Worm (Caenorhabditis elegans) whole organism, late embryonic: ENCODE measurements around the gene let-716.
A peak's percentile ranks its signal among the peaks of the same experiment; 100 is the strongest.

Source experiments
- F13H6.1 ChIP-seq: sonication (generic microtip); optimal IDR thresholded peaks from 2 replicates; lab custom pipeline; 2016; ENCODE audit warnings: missing genetic modification characterization, missing compliant biosample characterization
- K09A11.1 ChIP-seq: sonication (generic microtip); optimal IDR thresholded peaks from 2 replicates; lab custom pipeline; 2017; ENCODE audit warnings: antibody characterized with exemption, mild to moderate bottlenecking, missing genetic modification characterization, missing compliant biosample characterization; ENCODE audit not compliant: insufficient read depth
- ahr-1 ChIP-seq: sonication (generic microtip); optimal IDR thresholded peaks from 2 replicates; lab custom pipeline; 2016; ENCODE audit warnings: missing genetic modification characterization, missing compliant biosample characterization
- ama-1 ChIP-seq: fragments of 150-350 bp; optimal IDR thresholded peaks from 2 replicates; lab custom pipeline; 2014
- ceh-14 ChIP-seq: sonication (generic microtip); optimal IDR thresholded peaks from 2 replicates; lab custom pipeline; 2016; ENCODE audit warnings: missing genotype, missing genetic modification characterization, missing compliant biosample characterization
- ceh-18 ChIP-seq: sonication (generic microtip); optimal IDR thresholded peaks from 2 replicates; lab custom pipeline; 2016; ENCODE audit warnings: missing genetic modification characterization, missing compliant biosample characterization
- ceh-2 ChIP-seq: sonication (generic microtip); optimal IDR thresholded peaks from 2 replicates; lab custom pipeline; 2016; ENCODE audit warnings: missing genotype, missing genetic modification characterization, missing compliant biosample characterization
- ceh-22 ChIP-seq: sonication (generic microtip); optimal IDR thresholded peaks from 2 replicates; lab custom pipeline; 2017; ENCODE audit warnings: missing biosample characterization, missing genetic modification characterization
- ceh-24 ChIP-seq: sonication (generic microtip); optimal IDR thresholded peaks from 2 replicates; lab custom pipeline; 2016; ENCODE audit warnings: mild to moderate bottlenecking, missing genetic modification characterization, missing compliant biosample characterization
- ceh-30 ChIP-seq: fragments of 150-350 bp; optimal IDR thresholded peaks from 2 replicates; lab custom pipeline; 2014; ENCODE audit warnings: missing biosample characterization, missing genetic modification characterization
- ceh-34 ChIP-seq: sonication (generic microtip); optimal IDR thresholded peaks from 2 replicates; lab custom pipeline; 2016; ENCODE audit warnings: mild to moderate bottlenecking, missing genetic modification characterization, missing compliant biosample characterization
- ceh-45 ChIP-seq: fragments of 200-800 bp; sonication (Bioruptor generic); IDR thresholded peaks from 2 replicates; pipeline ENCODE4 v1.3.6; 2022; ENCODE audit warnings: missing genetic modification reagents, missing genetic modification characterization, missing compliant biosample characterization
- ceh-6 ChIP-seq: fragments of 200-800 bp; sonication (Bioruptor generic); optimal IDR thresholded peaks from 2 replicates; lab custom pipeline; 2018; ENCODE audit warnings: mild to moderate bottlenecking, missing genetic modification characterization, missing compliant biosample characterization
- dmd-4 ChIP-seq: sonication (generic microtip); optimal IDR thresholded peaks from 2 replicates; lab custom pipeline; 2016; ENCODE audit warnings: borderline replicate concordance, missing genetic modification characterization, missing compliant biosample characterization
- dve-1 ChIP-seq: sonication (generic microtip); optimal IDR thresholded peaks from 2 replicates; lab custom pipeline; 2017; ENCODE audit warnings: antibody characterized with exemption, mild to moderate bottlenecking, missing genetic modification characterization, missing compliant biosample characterization
- elt-2 ChIP-seq: sonication (generic microtip); optimal IDR thresholded peaks from 2 replicates; lab custom pipeline; 2016; ENCODE audit warnings: missing genetic modification reagents, missing genetic modification characterization, missing compliant biosample characterization
- ets-4 ChIP-seq: sonication (generic microtip); optimal IDR thresholded peaks from 2 replicates; lab custom pipeline; 2016; ENCODE audit warnings: missing genetic modification characterization, missing compliant biosample characterization
- fkh-10 ChIP-seq: fragments of 150-350 bp; optimal IDR thresholded peaks from 2 replicates; lab custom pipeline; 2014; ENCODE audit warnings: missing biosample characterization, missing genetic modification reagents, missing genetic modification characterization
- fkh-6 ChIP-seq: sonication (generic microtip); optimal IDR thresholded peaks from 2 replicates; lab custom pipeline; 2016; ENCODE audit warnings: missing genetic modification characterization, missing compliant biosample characterization
- hlh-15 ChIP-seq: sonication (generic microtip); optimal IDR thresholded peaks from 2 replicates; lab custom pipeline; 2016; ENCODE audit warnings: missing genetic modification characterization, missing compliant biosample characterization
- lim-6 ChIP-seq: sonication (generic microtip); optimal IDR thresholded peaks from 2 replicates; lab custom pipeline; 2016; ENCODE audit warnings: missing genetic modification characterization, missing compliant biosample characterization
- lin-11 ChIP-seq: fragments of 200-800 bp; sonication (Bioruptor generic); optimal IDR thresholded peaks from 2 replicates; lab custom pipeline; 2018; ENCODE audit warnings: mild to moderate bottlenecking, missing genetic modification characterization, missing compliant biosample characterization
- nfya-1 ChIP-seq: sonication (generic microtip); optimal IDR thresholded peaks from 2 replicates; lab custom pipeline; 2017; ENCODE audit warnings: missing genetic modification characterization, mild to moderate bottlenecking, missing compliant biosample characterization, antibody characterized with exemption, moderate library complexity
- pat-9 ChIP-seq: fragments of 200-800 bp; sonication (Bioruptor generic); optimal IDR thresholded peaks from 2 replicates; lab custom pipeline; 2018; ENCODE audit warnings: mild to moderate bottlenecking, missing genetic modification characterization, moderate library complexity, missing compliant biosample characterization
- pax-1 ChIP-seq: fragments of 150-350 bp; optimal IDR thresholded peaks from 2 replicates; lab custom pipeline; 2014; ENCODE audit warnings: missing biosample characterization, missing genetic modification characterization
- pha-4 ChIP-seq: fragments of 150-350 bp; optimal IDR thresholded peaks from 2 replicates; lab custom pipeline; 2018; ENCODE audit warnings: missing biosample characterization, missing genetic modification reagents, missing genetic modification characterization
- pqm-1 ChIP-seq: sonication (generic microtip); optimal IDR thresholded peaks from 2 replicates; lab custom pipeline; 2016; ENCODE audit warnings: missing genetic modification characterization, missing compliant biosample characterization
- ref-2 ChIP-seq: sonication (generic microtip); optimal IDR thresholded peaks from 2 replicates; lab custom pipeline; 2016; ENCODE audit warnings: missing genetic modification characterization, missing compliant biosample characterization
- rnt-1 ChIP-seq: sonication (generic microtip); optimal IDR thresholded peaks from 2 replicates; lab custom pipeline; 2016; ENCODE audit warnings: missing genetic modification characterization, missing compliant biosample characterization
- sdc-2 ChIP-seq: sonication (generic microtip); optimal IDR thresholded peaks from 2 replicates; lab custom pipeline; 2016; ENCODE audit warnings: missing genotype, missing genetic modification characterization, missing compliant biosample characterization
- tbx-2 ChIP-seq: sonication (generic microtip); optimal IDR thresholded peaks from 2 replicates; lab custom pipeline; 2016; ENCODE audit warnings: missing genetic modification characterization, missing compliant biosample characterization
- tbx-7 ChIP-seq: sonication (generic microtip); optimal IDR thresholded peaks from 2 replicates; lab custom pipeline; 2016; ENCODE audit warnings: missing genotype, missing genetic modification characterization, missing compliant biosample characterization
- ttx-3 ChIP-seq: sonication (generic microtip); optimal IDR thresholded peaks from 2 replicates; lab custom pipeline; 2016; ENCODE audit warnings: missing genetic modification reagents, missing genetic modification characterization, missing compliant biosample characterization
- unc-55 ChIP-seq: sonication (generic microtip); optimal IDR thresholded peaks from 2 replicates; lab custom pipeline; 2017; ENCODE audit warnings: missing biosample characterization, missing genetic modification reagents, missing genetic modification characterization
- unc-86 ChIP-seq: sonication (generic microtip); optimal IDR thresholded peaks from 2 replicates; lab custom pipeline; 2016; ENCODE audit warnings: missing genetic modification characterization, missing compliant biosample characterization

The let-716 gene

DNA sequence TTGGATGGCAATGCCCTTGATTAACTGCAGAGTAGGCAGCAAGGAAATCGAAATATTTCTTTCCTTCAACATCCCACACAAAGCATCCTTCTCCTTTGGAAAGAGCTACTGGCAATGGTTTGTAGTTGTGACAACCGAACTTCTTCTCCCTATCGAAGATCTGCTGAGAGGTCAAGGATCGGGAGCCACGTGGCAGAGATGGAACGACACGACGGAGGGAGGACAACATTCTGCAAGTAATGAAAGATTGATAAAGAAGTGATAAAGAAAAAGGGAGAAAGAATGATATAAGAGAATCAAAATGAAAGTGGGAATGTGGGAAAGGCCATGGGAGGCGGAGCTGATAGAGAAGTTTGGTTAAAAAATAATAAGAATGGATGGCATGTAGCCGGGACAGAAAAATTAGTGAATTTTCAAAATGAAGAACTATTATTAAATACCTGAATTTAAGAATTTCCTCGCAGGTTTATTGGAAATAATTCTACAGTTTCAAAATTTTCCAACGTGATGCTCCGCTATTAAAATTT lies 12.4 kb downstream of the let-716 start, which contains the start of gene oatr-1:
oatr-1 (minus strand) TSS at position 477 of the 527 bp plus-strand sequence.
- TF ChIP-seq ceh-24 (tag; lab: Kevin White, UChicago): no peak
- TF ChIP-seq, all 69 proteins: peak for 0

DNA sequence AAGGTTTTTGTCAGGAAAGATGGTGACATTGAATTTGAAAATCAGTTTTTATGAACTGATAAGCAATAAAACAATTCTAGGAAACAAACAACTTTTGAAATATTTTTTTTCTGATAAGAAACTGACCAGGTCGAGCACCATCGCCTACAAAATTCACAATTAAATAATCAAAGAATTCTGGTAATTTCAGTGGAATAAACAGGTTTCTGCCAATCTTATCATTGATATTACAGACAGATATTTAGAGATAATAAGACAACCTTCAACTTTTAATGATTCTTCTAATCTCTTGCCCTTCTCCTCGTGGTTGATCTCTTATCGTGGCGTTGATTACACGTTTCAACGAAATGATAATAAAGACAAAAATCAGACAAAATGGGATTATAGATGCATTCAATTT lies 13.0 kb downstream of the let-716 start:
- TF ChIP-seq elt-2 (tag; lab: Kevin White, UChicago) (peak; percentile 91), lim-6 (tag; lab: Kevin White, UChicago) (no peak)

DNA sequence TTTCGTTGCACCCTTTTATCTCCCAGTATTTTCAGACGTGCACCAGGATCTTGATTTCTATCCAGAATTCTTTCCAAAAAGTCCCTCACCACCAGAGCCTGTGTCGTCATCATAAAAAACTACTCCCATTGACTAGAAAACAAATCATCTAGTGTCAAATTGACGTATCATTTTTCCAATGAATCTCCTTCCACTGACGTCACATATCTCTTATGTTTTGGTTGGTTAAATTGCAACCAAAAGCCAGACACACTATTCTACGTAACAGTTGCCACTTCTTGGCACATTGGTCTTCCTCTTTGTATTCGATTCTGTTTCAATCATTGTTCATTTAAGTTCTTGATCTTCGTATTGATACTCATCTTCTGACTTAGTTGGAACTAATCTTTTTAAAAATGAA lies 14.8 kb downstream of the let-716 start:
- TF ChIP-seq ref-2 (tag; lab: Kevin White, UChicago) (no peak), ttx-3 (tag; lab: Kevin White, UChicago) (no peak), fkh-10 (GFP tag; lab: Kevin White, UChicago) (no peak), K09A11.1 (tag; lab: Kevin White, UChicago) (no peak), ceh-22 (tag; lab: Kevin White, UChicago) (no peak), tbx-7 (tag; lab: Kevin White, UChicago) (no peak), dmd-4 (tag; lab: Kevin White, UChicago) (no peak), pax-1 (tag; lab: Kevin White, UChicago) (no peak), ama-1 (lab: Kevin White, UChicago) (no peak), lin-11 (tag; lab: Kevin White, UChicago) (no peak), ceh-45 (GFP tag; lab: Robert Waterston, UW) (no peak), lim-6 (tag; lab: Kevin White, UChicago) (no peak), F13H6.1 (tag; lab: Kevin White, UChicago) (no peak), ceh-6 (GFP tag; lab: Kevin White, UChicago) (no peak)
- TF ChIP-seq, all 69 proteins: peak for 0

DNA sequence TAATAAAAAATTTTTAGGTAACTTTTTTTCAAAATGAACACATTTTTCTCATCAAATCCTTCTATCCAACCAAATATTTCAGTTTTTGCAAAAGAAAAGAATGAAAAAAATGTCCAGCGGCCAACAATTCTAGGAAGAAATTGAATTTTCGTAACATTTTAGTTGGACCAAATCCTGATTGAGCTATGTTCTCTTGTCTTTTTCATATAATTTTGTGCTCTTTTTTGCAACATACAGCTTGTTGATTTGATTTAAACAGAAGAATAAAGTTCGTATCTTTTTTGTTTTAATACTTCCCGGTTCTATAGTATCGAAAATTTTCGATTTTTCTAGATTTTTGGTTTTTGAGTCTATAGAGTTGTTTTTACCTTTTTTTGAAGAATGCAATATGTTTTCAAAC lies 16.1 kb downstream of the let-716 start:
- TF ChIP-seq pat-9 (tag; lab: Kevin White, UChicago) (no peak), pha-4 (no peak), ceh-30 (tag; lab: Kevin White, UChicago) (no peak), elt-2 (tag; lab: Kevin White, UChicago) (no peak), ceh-14 (tag; lab: Kevin White, UChicago) (no peak), lin-11 (tag; lab: Kevin White, UChicago) (no peak)

DNA sequence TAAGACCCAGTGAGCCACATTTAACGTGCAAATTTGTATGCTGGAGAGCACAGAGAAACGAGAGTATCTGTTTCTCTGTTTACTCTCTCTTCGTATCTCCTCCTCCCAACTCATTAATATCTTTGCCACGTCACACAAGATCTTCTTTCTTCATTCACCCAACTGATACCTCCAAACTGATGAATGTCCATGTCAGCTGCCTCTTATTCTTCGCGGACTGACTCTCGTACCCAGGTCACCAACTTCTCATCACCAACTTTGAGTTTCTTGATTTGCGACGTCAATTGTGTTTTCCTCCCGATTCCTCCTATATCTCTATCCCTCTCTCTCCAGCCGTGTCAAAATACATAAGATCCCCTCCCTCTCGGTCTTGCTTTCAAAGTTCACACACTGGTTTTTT lies 19.0 kb downstream of the let-716 start:
- peak; percentile 76 for TF ChIP-seq ceh-18
- TF ChIP-seq ceh-2 (tag; lab: Kevin White, UChicago): no peak
- TF ChIP-seq pax-1 (tag; lab: Kevin White, UChicago): no peak
- no peak for TF ChIP-seq lin-11 (tag; lab: Kevin White, UChicago)
- no peak for TF ChIP-seq ets-4 (tag; lab: Kevin White, UChicago)
- TF ChIP-seq ceh-22 (tag; lab: Kevin White, UChicago): no peak
- TF ChIP-seq dve-1 (tag; lab: Kevin White, UChicago): no peak
- TF ChIP-seq hlh-15 (tag; lab: Kevin White, UChicago): no peak
- no peak for TF ChIP-seq fkh-10 (GFP tag; lab: Kevin White, UChicago)
- TF ChIP-seq ahr-1: no peak
- TF ChIP-seq pqm-1 (tag; lab: Kevin White, UChicago): no peak
- peak; percentile 15 for TF ChIP-seq nfya-1 (tag; lab: Kevin White, UChicago)
- TF ChIP-seq ceh-34 (tag; lab: Kevin White, UChicago): no peak
- no peak for TF ChIP-seq unc-86 (tag; lab: Kevin White, UChicago)
- no peak for TF ChIP-seq fkh-6 (tag; lab: Kevin White, UChicago)
- peak; percentile 89 for TF ChIP-seq unc-55 (GFP tag; lab: Kevin White, UChicago)
- TF ChIP-seq rnt-1: peak; percentile 57
- no peak for TF ChIP-seq sdc-2 (tag; lab: Kevin White, UChicago)
- no peak for TF ChIP-seq pat-9 (tag; lab: Kevin White, UChicago)
- peak; percentile 23 for TF ChIP-seq tbx-2 (tag; lab: Kevin White, UChicago)
- TF ChIP-seq ref-2 (tag; lab: Kevin White, UChicago): no peak
- TF ChIP-seq, all 69 proteins: peak for 5
